Fruit fly (Drosophila melanogaster) whole organism, embryonic: ENCODE measurements around the gene kis.
A peak's percentile ranks its signal among the peaks of the same experiment; 100 is the strongest.

Experiments
- Blimp-1 ChIP-seq: fragments of 200-800 bp; sonication (Bioruptor generic); optimal IDR thresholded peaks from 3 replicates; lab custom pipeline; 2018; ENCODE audit warnings: missing biosample characterization, missing genetic modification characterization, mild to moderate bottlenecking, moderate library complexity, missing genetic modification reagents
- BtbVII ChIP-seq: fragments of 200-800 bp; sonication (Bioruptor generic); optimal IDR thresholded peaks from 3 replicates; lab custom pipeline; 2017; ENCODE audit warnings: missing biosample characterization, mild to moderate bottlenecking, missing genetic modification characterization
- CG1233 ChIP-seq: fragments of 200-800 bp; sonication (Bioruptor generic); optimal IDR thresholded peaks from 4 replicates; lab custom pipeline; 2018; ENCODE audit warnings: missing biosample characterization, mild to moderate bottlenecking, missing genetic modification characterization
- CG16813 ChIP-seq: fragments of 200-800 bp; sonication (Bioruptor generic); IDR thresholded peaks from 3 replicates; pipeline ENCODE4 v1.3.6; 2022; ENCODE audit warnings: missing biosample characterization, missing genetic modification characterization; ENCODE audit not compliant: partially characterized antibody
- CG17328 ChIP-seq: fragments of 200-800 bp; sonication (Bioruptor generic); IDR thresholded peaks from 2 replicates; pipeline ENCODE4 v1.3.6; 2022; ENCODE audit warnings: missing biosample characterization, missing genetic modification characterization
- CG17612 ChIP-seq: fragments of 200-800 bp; sonication (Bioruptor generic); IDR thresholded peaks from 2 replicates; pipeline ENCODE4 v1.3.6; 2022; ENCODE audit warnings: missing biosample characterization, missing genetic modification characterization
- CG1832 ChIP-seq: fragments of 200-800 bp; sonication (Bioruptor generic); optimal IDR thresholded peaks from 2 replicates; lab custom pipeline; 2017; ENCODE audit warnings: missing biosample characterization, mild to moderate bottlenecking, missing genetic modification characterization, inconsistent platforms
- CG3065 ChIP-seq: fragments of 200-800 bp; sonication (Bioruptor generic); optimal IDR thresholded peaks from 2 replicates; lab custom pipeline; 2016; ENCODE audit warnings: missing biosample characterization, missing genetic modification characterization
- CG3163 ChIP-seq: fragments of 200-800 bp; sonication (Bioruptor generic); optimal IDR thresholded peaks from 3 replicates; lab custom pipeline; 2016; ENCODE audit warnings: missing biosample characterization, missing genetic modification characterization
- CG4854 ChIP-seq: fragments of 200-800 bp; sonication (Bioruptor generic); optimal IDR thresholded peaks from 2 replicates; lab custom pipeline; 2016; ENCODE audit warnings: missing biosample characterization, missing genetic modification characterization, inconsistent platforms
- CG6765 ChIP-seq: fragments of 200-800 bp; sonication (Bioruptor generic); optimal IDR thresholded peaks from 3 replicates; lab custom pipeline; 2017; ENCODE audit warnings: missing biosample characterization, mild to moderate bottlenecking, missing genetic modification characterization
- CG8924 ChIP-seq: fragments of 200-800 bp; optimal IDR thresholded peaks from 3 replicates; lab custom pipeline; 2019; ENCODE audit warnings: missing biosample characterization, mild to moderate bottlenecking, missing genetic modification characterization, moderate library complexity
- CG8944 ChIP-seq: fragments of 200-800 bp; sonication (Bioruptor generic); optimal IDR thresholded peaks from 3 replicates; lab custom pipeline; 2016; ENCODE audit warnings: missing biosample characterization, missing genetic modification characterization
- CG9797 ChIP-seq: fragments of 200-800 bp; sonication (Bioruptor generic); optimal IDR thresholded peaks from 3 replicates; lab custom pipeline; 2018; ENCODE audit warnings: missing biosample characterization, mild to moderate bottlenecking, missing genetic modification characterization
- CG9876 ChIP-seq: fragments of 200-800 bp; sonication (Bioruptor generic); optimal IDR thresholded peaks from 2 replicates; lab custom pipeline; 2016; ENCODE audit warnings: missing biosample characterization, missing genetic modification characterization
- CHES-1-like ChIP-seq: fragments of 200-800 bp; sonication (Bioruptor generic); optimal IDR thresholded peaks from 2 replicates; lab custom pipeline; 2016; ENCODE audit warnings: missing biosample characterization, missing genetic modification characterization
- D19B ChIP-seq: fragments of 200-800 bp; sonication (Bioruptor generic); optimal IDR thresholded peaks from 2 replicates; lab custom pipeline; 2017; ENCODE audit warnings: missing biosample characterization, mild to moderate bottlenecking, missing genetic modification characterization
- Dbx ChIP-seq: fragments of 200-800 bp; sonication (Bioruptor generic); IDR thresholded peaks from 3 replicates; pipeline ENCODE4 v1.3.6; 2022; ENCODE audit warnings: missing biosample characterization, missing genetic modification characterization
- Eip74EF ChIP-seq, 2 experiments: fragments of 200-800 bp in 1 of 2; fragments of >200 bp in 1 of 2; sonication (Bioruptor generic) in 1 of 2; optimal IDR thresholded peaks; 2 replicates each; lab custom pipeline; 2017 to 2019; ENCODE audit warnings: missing biosample characterization in 2 of 2, missing genetic modification characterization in 2 of 2, mild to moderate bottlenecking in 1 of 2, moderate library complexity in 1 of 2
- GATAe ChIP-seq: fragments of 200-800 bp; sonication (Bioruptor generic); conservative IDR thresholded peaks from 2 replicates; pipeline ENCODE4 v1.3.6; 2022; ENCODE audit warnings: missing biosample characterization, missing genetic modification characterization
- Hand ChIP-seq: fragments of 200-800 bp; sonication (Bioruptor generic); optimal IDR thresholded peaks from 2 replicates; lab custom pipeline; 2017; ENCODE audit warnings: mild to moderate bottlenecking, missing biosample characterization, missing genetic modification reagents, missing genetic modification characterization
- Lhr ChIP-seq: fragments of 200-800 bp; sonication (Bioruptor generic); optimal IDR thresholded peaks from 3 replicates; lab custom pipeline; 2017; ENCODE audit warnings: mild to moderate bottlenecking, missing biosample characterization, missing genetic modification reagents, missing genetic modification characterization
- NC2α ChIP-seq: fragments of 200-800 bp; sonication (Bioruptor generic); optimal IDR thresholded peaks from 2 replicates; lab custom pipeline; 2016; ENCODE audit warnings: missing biosample characterization, missing genetic modification characterization
- NFAT ChIP-seq: fragments of 200-800 bp; sonication (Bioruptor generic); IDR thresholded peaks from 2 replicates; pipeline ENCODE4 v1.3.6; 2022; ENCODE audit warnings: missing biosample characterization, missing genetic modification characterization
- Nf-YC ChIP-seq: fragments of 200-800 bp; optimal IDR thresholded peaks from 3 replicates; lab custom pipeline; 2019; ENCODE audit warnings: missing biosample characterization, mild to moderate bottlenecking, missing genetic modification characterization, moderate library complexity
- NfI ChIP-seq: fragments of 200-800 bp; sonication (Bioruptor generic); optimal IDR thresholded peaks from 3 replicates; lab custom pipeline; 2018; ENCODE audit warnings: missing biosample characterization, mild to moderate bottlenecking, missing genetic modification characterization, moderate library complexity
- YL-1 ChIP-seq: fragments of 200-800 bp; sonication (Bioruptor generic); optimal IDR thresholded peaks from 3 replicates; lab custom pipeline; 2017; ENCODE audit warnings: missing biosample characterization, mild to moderate bottlenecking, missing genetic modification characterization
- al ChIP-seq: fragments of 200-800 bp; sonication (Bioruptor generic); IDR thresholded peaks from 2 replicates; pipeline ENCODE4 v1.3.6; 2022; ENCODE audit warnings: missing biosample characterization, missing genetic modification characterization
- btn ChIP-seq: fragments of 200-800 bp; sonication (Bioruptor generic); optimal IDR thresholded peaks from 2 replicates; lab custom pipeline; 2016; ENCODE audit warnings: missing biosample characterization, missing genetic modification characterization
- croc ChIP-seq: fragments of 200-800 bp; sonication (Bioruptor generic); conservative IDR thresholded peaks from 3 replicates; pipeline ENCODE4 v1.3.6; 2022; ENCODE audit warnings: missing biosample characterization, missing genetic modification characterization
- danr ChIP-seq: fragments of 200-800 bp; sonication (Bioruptor generic); IDR thresholded peaks from 2 replicates; pipeline ENCODE4 v1.3.6; 2022; ENCODE audit warnings: missing biosample characterization, missing genetic modification characterization
- dm ChIP-seq: fragments of 200-800 bp; sonication (Bioruptor generic); optimal IDR thresholded peaks from 3 replicates; lab custom pipeline; 2016; ENCODE audit warnings: missing biosample characterization, missing genetic modification characterization
- dmrt99B ChIP-seq: fragments of 200-800 bp; sonication (Bioruptor generic); optimal IDR thresholded peaks from 2 replicates; lab custom pipeline; 2018; ENCODE audit warnings: missing biosample characterization, mild to moderate bottlenecking, missing genetic modification characterization, moderate library complexity
- fu2 ChIP-seq: fragments of 200-800 bp; sonication (Bioruptor generic); optimal IDR thresholded peaks from 2 replicates; lab custom pipeline; 2016; ENCODE audit warnings: missing biosample characterization, missing genetic modification characterization
- gcm ChIP-seq: fragments of 200-800 bp; sonication (Bioruptor generic); optimal IDR thresholded peaks from 2 replicates; lab custom pipeline; 2019; ENCODE audit warnings: missing biosample characterization, mild to moderate bottlenecking, missing genetic modification characterization, moderate library complexity
- mld ChIP-seq: fragments of 200-800 bp; sonication (Bioruptor generic); IDR thresholded peaks from 3 replicates; pipeline ENCODE4 v1.3.6; 2022; ENCODE audit warnings: missing biosample characterization, missing genetic modification characterization; ENCODE audit not compliant: partially characterized antibody
- nerfin-2 ChIP-seq: fragments of 200-800 bp; sonication (Bioruptor generic); IDR thresholded peaks from 2 replicates; pipeline ENCODE4 v1.3.6; 2022; ENCODE audit warnings: missing biosample characterization, missing genetic modification characterization; ENCODE audit not compliant: partially characterized antibody
- oc ChIP-seq: fragments of 200-800 bp; sonication (Bioruptor generic); optimal IDR thresholded peaks from 2 replicates; lab custom pipeline; 2018; ENCODE audit warnings: missing biosample characterization, mild to moderate bottlenecking, missing genetic modification characterization, moderate library complexity
- prd ChIP-seq, 3 experiments: fragments of >200 bp in 2 of 3; fragments of 200-800 bp in 1 of 3; sonication (Bioruptor generic) in 1 of 3; optimal IDR thresholded peaks in 2 of 3; IDR thresholded peaks in 1 of 3; 2 replicates in 2 of 3; 3 replicates in 1 of 3; pipeline versions ENCODE4 v1.3.6 to Lab custom; 2017 to 2022; ENCODE audit warnings: missing biosample characterization in 1 of 3, missing genetic modification characterization in 1 of 3
- psq ChIP-seq: fragments of 200-800 bp; sonication (Bioruptor generic); optimal IDR thresholded peaks from 2 replicates; lab custom pipeline; 2017; ENCODE audit warnings: missing biosample characterization, missing genetic modification characterization
- sima ChIP-seq: fragments of 200-800 bp; sonication (Bioruptor generic); optimal IDR thresholded peaks from 2 replicates; lab custom pipeline; 2016; ENCODE audit warnings: missing biosample characterization, missing genetic modification characterization
- sisA ChIP-seq: fragments of 200-800 bp; sonication (Bioruptor generic); IDR thresholded peaks from 2 replicates; pipeline ENCODE4 v1.3.6; 2022; ENCODE audit warnings: missing biosample characterization, missing genetic modification characterization
- ssp ChIP-seq: fragments of 200-800 bp; sonication (Bioruptor generic); IDR thresholded peaks from 2 replicates; pipeline ENCODE4 v1.3.6; 2022; ENCODE audit warnings: missing biosample characterization, missing genetic modification characterization
- tin ChIP-seq: fragments of 200-800 bp; sonication (Bioruptor generic); optimal IDR thresholded peaks from 3 replicates; lab custom pipeline; 2016; ENCODE audit warnings: missing biosample characterization, missing genetic modification characterization
- tna ChIP-seq: fragments of 200-800 bp; sonication (Bioruptor generic); IDR thresholded peaks from 2 replicates; pipeline ENCODE4 v1.3.6; 2022; ENCODE audit warnings: missing biosample characterization, missing genetic modification characterization; ENCODE audit not compliant: partially characterized antibody
- trh ChIP-seq: fragments of 200-800 bp; sonication (Bioruptor generic); optimal IDR thresholded peaks from 2 replicates; lab custom pipeline; 2016; ENCODE audit warnings: missing biosample characterization, missing genetic modification characterization

The kis gene

DNA sequence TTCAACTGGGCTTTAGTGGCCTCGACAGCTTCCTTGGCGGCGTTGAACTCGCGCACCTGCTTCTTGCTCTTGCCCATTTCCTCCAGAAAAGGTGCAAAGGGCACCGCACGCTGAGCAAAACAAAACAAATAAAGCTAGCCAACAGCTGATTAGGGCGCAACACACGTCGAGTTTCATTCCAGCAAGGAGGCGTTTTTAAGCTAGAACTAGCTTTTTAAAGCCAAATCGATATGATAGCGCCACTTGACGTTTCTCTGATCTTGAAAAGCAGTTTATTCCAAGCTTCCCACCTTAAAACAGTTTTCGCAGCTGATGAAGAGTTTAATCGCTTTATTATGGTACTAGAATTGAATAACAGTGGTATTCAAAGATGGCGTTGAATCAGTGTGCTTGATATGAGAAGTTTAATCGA lies 32.5 kb upstream of the kis start, which contains the start of gene CG11601 (continued):
- TF ChIP-seq NC2α (GFP tag; lab: Kevin White, UChicago) (no peak), fu2 (GFP tag; lab: Kevin White, UChicago) (peak; percentile 39), CG8924 (tag; lab: Kevin White, UChicago) (peak; percentile 13), CG9876 (GFP tag; lab: Kevin White, UChicago) (peak; percentile 38), CG4854 (GFP tag; lab: Kevin White, UChicago) (no peak), CG9797 (GFP tag; lab: Kevin White, UChicago) (peak; percentile 14), Dbx (GFP tag; lab: Robert Waterston, UW) (peak; percentile 62; the same call in 2 of the 3 replicates), tin (GFP tag; lab: Kevin White, UChicago) (no peak), CG8944 (GFP tag; lab: Kevin White, UChicago) (no peak), gcm (GFP tag; lab: Kevin White, UChicago) (no peak), btn (GFP tag; lab: Kevin White, UChicago) (no peak), Nf-YC (peak; percentile 23), Lhr (GFP tag; lab: Kevin White, UChicago) (no peak), ssp (GFP tag; lab: Robert Waterston, UW) (peak; percentile 83), CG16813 (GFP tag; lab: Robert Waterston, UW) (no peak), GATAe (GFP tag; lab: Robert Waterston, UW) (no peak), prd (optimal IDR thresholded peaks at IDR 0.05; lab: Kevin White, UChicago) (no peak), prd (GFP tag; IDR thresholded peaks at IDR 0.05; lab: Robert Waterston, UW) (0 out of 3 replicates have a peak, but pooled peaks have one; percentile 43), D19B (no peak), CG1832 (GFP tag; lab: Kevin White, UChicago) (no peak), CG17612 (GFP tag; lab: Robert Waterston, UW) (no peak), BtbVII (GFP tag; lab: Kevin White, UChicago) (no peak), sima (GFP tag; lab: Kevin White, UChicago) (no peak)

DNA sequence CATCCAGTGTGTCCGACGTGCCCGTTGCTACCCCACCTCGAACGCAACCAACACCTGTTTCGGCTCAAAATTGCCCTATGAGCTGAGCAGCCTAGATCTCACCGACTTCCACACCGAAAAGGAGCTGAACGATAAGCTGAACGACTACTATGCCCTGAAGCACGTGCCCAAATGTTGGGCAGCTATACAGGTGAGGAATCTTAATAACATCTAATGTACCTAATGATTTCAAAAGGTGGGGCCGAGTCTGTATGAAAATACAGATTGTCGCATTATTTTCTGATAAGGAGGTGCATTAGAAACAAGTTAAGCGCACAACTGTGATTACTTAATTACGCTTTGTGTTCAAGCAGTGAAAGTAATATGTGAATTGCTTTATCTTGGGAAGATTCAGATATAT lies 27.5 kb upstream of the kis start, which contains the start of gene CG17078:
CG17078 (minus strand) TSS at position 101 of the 400 bp plus-strand sequence.
- TF ChIP-seq NfI (GFP tag; lab: Kevin White, UChicago) (no peak), CHES-1-like (GFP tag; lab: Kevin White, UChicago) (no peak), dmrt99B (tag; lab: Kevin White, UChicago) (no peak), mld (0 out of 3 replicates have a peak, but pooled peaks have one; percentile 4), CG4854 (GFP tag; lab: Kevin White, UChicago) (no peak), YL-1 (GFP tag; lab: Kevin White, UChicago) (no peak)
- TF ChIP-seq, all 482 proteins: peak for 1

DNA sequence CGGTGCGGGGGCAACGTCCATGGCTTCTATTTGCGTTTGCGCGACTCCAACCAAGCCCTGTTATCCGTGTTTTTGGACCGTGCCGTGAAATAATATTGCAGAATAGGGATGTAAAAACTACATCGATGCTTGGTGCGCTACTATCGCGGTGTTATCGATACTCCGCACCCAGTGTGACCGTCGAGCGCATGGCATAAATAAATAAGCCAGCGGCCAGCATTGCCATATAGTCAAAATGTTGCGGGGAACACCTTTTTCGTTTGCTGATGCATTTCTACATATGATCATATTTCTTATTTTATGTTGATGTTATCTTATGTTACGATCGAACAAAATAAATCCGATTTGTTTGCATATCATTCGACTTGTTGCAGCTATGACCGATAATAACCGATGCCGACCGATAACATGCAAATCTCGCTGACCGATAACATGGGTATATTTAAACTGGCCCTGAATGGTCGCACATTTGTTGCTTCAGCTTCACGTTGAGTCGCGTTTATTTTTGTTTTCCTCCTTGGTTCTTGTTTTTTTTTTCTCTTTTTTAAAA lies 26.6 kb upstream of the kis start, which contains the start of gene smo:
smo (plus strand) TSS at position 461 of the 550 bp plus-strand sequence.
- peak; percentile 83 for TF ChIP-seq dm (GFP tag; lab: Kevin White, UChicago)
- TF ChIP-seq CG1233 = no peak
- no peak for TF ChIP-seq Blimp-1 (GFP tag; lab: Kevin White, UChicago)
- TF ChIP-seq croc (GFP tag; lab: Robert Waterston, UW) = no peak
- TF ChIP-seq CG17328 (GFP tag; lab: Robert Waterston, UW) = no peak
- no peak for TF ChIP-seq oc
- no peak for TF ChIP-seq danr (GFP tag; lab: Robert Waterston, UW)
- TF ChIP-seq Hand (GFP tag; lab: Kevin White, UChicago) = no peak
- no peak for TF ChIP-seq psq (GFP tag; lab: Kevin White, UChicago)
- no peak for TF ChIP-seq trh (GFP tag; lab: Kevin White, UChicago)
- TF ChIP-seq nerfin-2 (GFP tag; lab: Robert Waterston, UW) = peak; percentile 55; the same call in 1 of the 2 replicates
- TF ChIP-seq tna (GFP tag; lab: Robert Waterston, UW) = peak; percentile 53; the same call in 1 of the 2 replicates
- TF ChIP-seq CG3163 = peak; percentile 40
- no peak for TF ChIP-seq al (GFP tag; lab: Robert Waterston, UW)
- TF ChIP-seq ssp (GFP tag; lab: Robert Waterston, UW) = peak; percentile 35
- TF ChIP-seq CG3065 = no peak
- no peak for TF ChIP-seq CG6765
- no peak for TF ChIP-seq Eip74EF (GFP tag; optimal IDR thresholded peaks at IDR 0.05; lab: Kevin White, UChicago)
- peak; percentile 44; the same call in 1 of the 2 replicates for TF ChIP-seq sisA (GFP tag; lab: Robert Waterston, UW)
- TF ChIP-seq NFAT (GFP tag; lab: Robert Waterston, UW) = peak; percentile 32; the same call in 1 of the 2 replicates
